Fruit fly (Drosophila melanogaster): ENCODE measurements around the gene CG5043.

DNA sequence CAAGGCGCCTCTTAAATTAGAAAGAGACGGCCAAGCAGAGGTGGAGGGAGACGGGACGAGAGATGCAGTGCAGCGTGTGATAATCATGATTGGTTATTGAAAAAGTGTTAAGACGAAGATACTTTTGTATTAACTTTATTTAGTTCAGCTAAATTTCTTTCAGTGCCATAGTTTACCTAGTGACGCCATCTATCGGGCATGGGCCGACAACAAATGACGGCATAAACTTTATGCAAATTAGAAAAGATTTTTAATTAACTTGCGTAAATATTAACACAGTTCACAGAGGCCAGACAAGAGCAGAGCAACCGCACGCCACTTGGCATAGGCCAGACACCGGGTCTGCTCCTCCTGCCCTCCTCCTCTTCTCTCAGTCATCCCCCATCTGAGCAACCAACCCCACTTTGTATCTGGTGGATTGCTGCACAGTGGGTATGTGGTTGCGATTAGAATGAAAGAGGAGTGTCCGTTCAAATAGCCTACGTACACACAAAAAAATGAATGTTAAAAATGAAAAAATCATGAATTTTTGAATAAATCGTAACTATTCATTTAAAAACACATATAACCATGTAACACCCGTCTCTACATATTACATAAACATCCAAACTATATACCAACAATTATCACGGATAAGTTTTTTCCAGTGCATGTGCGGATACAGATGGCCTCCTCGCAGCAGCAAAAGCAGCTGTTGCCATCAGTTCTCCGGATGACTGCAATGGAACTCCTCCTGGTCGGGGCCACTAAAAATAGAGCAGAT is 32.4 kb downstream of the CG5043 start:
- TF ChIP-seq CTCF (optimal IDR thresholded peaks at IDR 0.05) = peak; percentile 48 to 54
- TF ChIP-seq CG8478 (optimal IDR thresholded peaks at IDR 0.05) = no peak

Data from S2 (cell line).